Worm (Caenorhabditis elegans): ENCODE data around the gene F56H9.2.

Gene F56H9.2

DNA sequence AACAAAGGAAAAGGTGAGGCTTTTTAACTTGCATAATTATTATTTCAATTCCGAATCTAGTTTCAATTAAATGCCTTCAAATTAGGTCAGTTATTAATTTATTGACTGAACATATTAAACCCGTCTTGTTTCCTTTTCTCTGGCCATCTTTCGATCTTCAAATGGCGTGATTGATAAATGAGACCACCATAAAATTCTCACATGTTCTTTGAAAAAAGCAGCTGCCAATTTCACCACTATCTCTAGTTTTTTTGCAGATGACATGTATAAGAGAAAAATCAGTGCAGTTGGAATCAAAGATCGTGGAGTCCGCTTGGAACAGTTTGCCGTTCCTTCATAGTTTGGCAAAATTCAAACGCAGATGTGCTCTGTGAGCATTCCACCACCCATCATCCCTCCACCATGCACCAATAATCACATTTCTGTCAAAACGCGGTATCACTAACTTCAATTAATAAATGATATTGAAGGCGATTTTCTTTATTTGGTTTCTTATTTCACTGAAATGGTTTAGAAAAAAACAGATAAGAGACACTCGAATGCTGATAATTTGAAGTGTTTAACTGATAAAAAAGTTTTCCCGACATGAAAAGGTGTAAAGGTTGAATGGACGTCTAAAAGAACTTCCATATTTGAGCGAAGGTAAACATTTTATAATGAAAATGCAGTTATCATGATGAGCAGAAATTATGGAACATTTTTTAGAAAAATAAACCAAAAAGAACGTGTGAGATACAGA lies 470 bp downstream of the F56H9.2 start:
- TF ChIP-seq gmeb-1 (tag; optimal IDR thresholded peaks at IDR 0.05), result peak; percentile 34
- TF ChIP-seq nhr-6 (tag; optimal IDR thresholded peaks at IDR 0.05), result no peak
- TF ChIP-seq crh-2 (tag; optimal IDR thresholded peaks at IDR 0.05), result peak; percentile 42
- TF ChIP-seq ceh-82 (tag; optimal IDR thresholded peaks at IDR 0.05), result no peak
- no peak for TF ChIP-seq nhr-10 (tag; optimal IDR thresholded peaks at IDR 0.05)
- TF ChIP-seq sem-4 (tag; optimal IDR thresholded peaks at IDR 0.05), result peak; percentile 1
- no peak for TF ChIP-seq nhr-12 (tag; optimal IDR thresholded peaks at IDR 0.05)
- no peak for TF ChIP-seq nhr-25 (tag; optimal IDR thresholded peaks at IDR 0.05)
- peak; percentile 37 for TF ChIP-seq egl-27 (tag; optimal IDR thresholded peaks at IDR 0.05)
- peak; percentile 67 for TF ChIP-seq sma-9 (GFP tag; optimal IDR thresholded peaks at IDR 0.05)
- TF ChIP-seq sma-9 (tag; optimal IDR thresholded peaks at IDR 0.05), result no peak
- TF ChIP-seq fos-1 (tag; optimal IDR thresholded peaks at IDR 0.05), result peak; percentile 51
- TF ChIP-seq Y55F3AM.14 (GFP tag; optimal IDR thresholded peaks at IDR 0.05), result no peak

DNA sequence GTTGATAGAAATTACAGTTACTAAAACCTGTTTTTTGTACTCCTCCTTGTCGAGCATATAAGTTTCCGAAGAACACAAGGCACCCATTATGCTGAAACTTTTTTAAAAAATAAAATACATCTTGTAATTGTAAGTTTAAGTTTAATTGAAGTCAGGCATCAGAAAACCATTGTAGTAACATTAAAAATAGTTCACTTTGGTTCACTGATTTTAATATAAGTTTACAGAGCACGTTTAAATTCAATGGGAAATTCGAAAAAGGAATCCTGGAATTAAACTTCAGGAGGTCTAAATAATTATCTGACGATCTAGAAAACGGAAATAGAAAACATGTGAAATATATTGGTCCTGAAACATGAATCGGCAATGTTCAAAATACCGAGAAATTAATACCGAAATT lies 2.9 kb downstream of the F56H9.2 start, which contains the start of gene gpa-8:
TSS of gene gpa-8 (minus strand) at position 101 of the 400 bp plus-strand sequence.
- TF ChIP-seq sma-9 (GFP tag; optimal IDR thresholded peaks at IDR 0.05) (no peak), sma-9 (tag; optimal IDR thresholded peaks at IDR 0.05) (no peak), crh-2 (tag; optimal IDR thresholded peaks at IDR 0.05) (no peak), sem-4 (tag; optimal IDR thresholded peaks at IDR 0.05) (no peak), blmp-1 (tag; optimal IDR thresholded peaks at IDR 0.05; ENCODE audit: insufficient read depth) (no peak), ama-1 (optimal IDR thresholded peaks at IDR 0.05) (no peak), dmd-4 (tag; optimal IDR thresholded peaks at IDR 0.05) (no peak), R02D3.7 (tag; optimal IDR thresholded peaks at IDR 0.05) (no peak), lin-11 (tag; optimal IDR thresholded peaks at IDR 0.05) (no peak), elt-3 (tag; optimal IDR thresholded peaks at IDR 0.05) (no peak), egl-27 (tag; optimal IDR thresholded peaks at IDR 0.05) (no peak), mab-5 (tag; optimal IDR thresholded peaks at IDR 0.05) (no peak), lsy-2 (tag; optimal IDR thresholded peaks at IDR 0.05) (no peak), nhr-23 (tag; optimal IDR thresholded peaks at IDR 0.05) (no peak), nhr-25 (tag; optimal IDR thresholded peaks at IDR 0.05) (no peak), unc-39 (tag; optimal IDR thresholded peaks at IDR 0.05) (no peak), snpc-4 (tag; optimal IDR thresholded peaks at IDR 0.05) (no peak), sma-3 (GFP tag; optimal IDR thresholded peaks at IDR 0.05) (no peak)

DNA sequence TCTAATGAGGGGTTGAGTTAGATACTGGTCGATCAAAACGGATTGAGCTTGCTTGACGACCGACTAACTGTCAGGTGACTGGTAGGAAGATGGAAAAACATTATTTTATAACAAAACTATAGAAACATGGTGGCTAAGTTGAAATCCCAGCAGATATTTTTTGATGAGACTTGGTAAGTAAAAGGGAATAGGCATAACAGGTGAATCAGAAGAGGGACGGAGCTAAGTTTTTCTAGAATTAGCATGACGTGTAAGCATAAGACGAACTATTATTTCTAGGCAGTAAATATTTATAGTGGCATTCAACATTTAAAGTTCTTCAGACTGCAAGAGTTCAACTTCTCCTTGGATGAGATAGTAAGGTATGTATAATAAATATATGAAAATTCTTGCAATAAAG lies 7.0 kb downstream of the F56H9.2 start, which contains the start of gene F56H9.8:
TSS of gene F56H9.8 (plus strand) at position 301 of the 400 bp plus-strand sequence.
- TF ChIP-seq ceh-82 (tag; optimal IDR thresholded peaks at IDR 0.05), result no peak

DNA sequence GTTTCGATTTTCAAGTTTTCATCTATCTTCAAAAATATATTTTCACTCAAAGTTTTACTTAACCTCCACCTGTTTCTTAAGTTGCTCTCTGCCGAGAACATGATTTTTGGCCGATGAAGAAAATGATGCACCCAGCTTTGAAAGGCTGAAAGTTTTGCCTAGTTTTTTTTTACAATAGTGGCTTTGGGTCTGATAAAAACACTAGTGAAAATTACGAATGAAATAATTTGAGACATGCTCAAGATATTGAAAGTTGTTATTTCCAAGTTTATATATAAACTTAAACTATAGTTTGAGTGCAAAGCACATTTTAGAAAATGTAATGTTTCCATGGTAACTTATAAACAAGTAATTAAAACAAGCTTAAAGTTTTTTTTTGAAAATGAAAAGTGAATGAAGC lies 11.8 kb downstream of the F56H9.2 start, which contains the start of gene gpa-9:
TSS of gene gpa-9 (minus strand) at position 101 of the 400 bp plus-strand sequence.
- TF ChIP-seq blmp-1 (tag; optimal IDR thresholded peaks at IDR 0.05; ENCODE audit: insufficient read depth), result no peak
- TF ChIP-seq R02D3.7 (tag; optimal IDR thresholded peaks at IDR 0.05), result no peak
- no peak for TF ChIP-seq alr-1 (tag; optimal IDR thresholded peaks at IDR 0.05)
- no peak for TF ChIP-seq unc-62 (GFP tag; optimal IDR thresholded peaks at IDR 0.05)
- TF ChIP-seq ceh-16 (tag; optimal IDR thresholded peaks at IDR 0.05), result no peak
- TF ChIP-seq nhr-11 (tag; optimal IDR thresholded peaks at IDR 0.05), result no peak
- TF ChIP-seq gmeb-1 (tag; optimal IDR thresholded peaks at IDR 0.05), result no peak
- TF ChIP-seq fos-1 (tag; optimal IDR thresholded peaks at IDR 0.05), result no peak
- TF ChIP-seq mbf-1 (tag; optimal IDR thresholded peaks at IDR 0.05), result no peak
- no peak for TF ChIP-seq sma-9 (GFP tag; optimal IDR thresholded peaks at IDR 0.05)
- TF ChIP-seq sma-9 (tag; optimal IDR thresholded peaks at IDR 0.05), result no peak
- no peak for TF ChIP-seq sem-4 (tag; optimal IDR thresholded peaks at IDR 0.05)
- TF ChIP-seq nhr-10 (tag; optimal IDR thresholded peaks at IDR 0.05), result no peak
- no peak for TF ChIP-seq sma-3 (GFP tag; optimal IDR thresholded peaks at IDR 0.05)
- TF ChIP-seq mab-5 (tag; optimal IDR thresholded peaks at IDR 0.05), result no peak

DNA sequence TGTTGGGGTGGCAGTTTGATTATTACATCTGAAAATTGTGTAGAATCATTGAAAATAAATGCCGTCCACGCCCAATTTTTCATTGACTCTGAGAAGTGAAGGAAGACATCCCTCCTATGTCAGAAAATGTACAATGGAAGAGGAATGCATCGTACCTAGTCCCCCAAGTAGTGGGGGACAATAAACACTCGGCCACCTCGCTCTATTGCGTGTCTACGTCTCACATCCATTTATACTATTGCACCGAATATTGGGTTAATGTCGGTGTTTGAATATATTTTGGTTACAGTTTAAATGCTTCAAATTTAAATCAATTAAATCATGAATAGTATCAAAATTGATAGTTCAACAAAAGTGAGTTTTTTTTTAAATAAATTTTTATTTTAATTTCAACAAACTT lies 12.2 kb downstream of the F56H9.2 start, which contains the start of gene lin-25:
TSS of gene lin-25 (plus strand) at position 290 of the 400 bp plus-strand sequence.
- TF ChIP-seq sma-9 (GFP tag; optimal IDR thresholded peaks at IDR 0.05) (no peak), sma-9 (tag; optimal IDR thresholded peaks at IDR 0.05) (no peak), crh-2 (tag; optimal IDR thresholded peaks at IDR 0.05) (no peak), zag-1 (tag; optimal IDR thresholded peaks at IDR 0.05) (peak; percentile 25), fos-1 (tag; optimal IDR thresholded peaks at IDR 0.05) (peak; percentile 46), nhr-129 (tag; optimal IDR thresholded peaks at IDR 0.05) (peak; percentile 54), unc-55 (GFP tag; optimal IDR thresholded peaks at IDR 0.05) (peak; percentile 60), C34F6.9 (tag; optimal IDR thresholded peaks at IDR 0.05) (peak; percentile 44), snpc-4 (tag; optimal IDR thresholded peaks at IDR 0.05) (peak; percentile 20), lsy-2 (tag; optimal IDR thresholded peaks at IDR 0.05) (peak in 1 of 2 experiments; percentile 59)
